Fruit fly (Drosophila melanogaster): ENCODE data around the gene CG5646.

The CG5646 gene

DNA sequence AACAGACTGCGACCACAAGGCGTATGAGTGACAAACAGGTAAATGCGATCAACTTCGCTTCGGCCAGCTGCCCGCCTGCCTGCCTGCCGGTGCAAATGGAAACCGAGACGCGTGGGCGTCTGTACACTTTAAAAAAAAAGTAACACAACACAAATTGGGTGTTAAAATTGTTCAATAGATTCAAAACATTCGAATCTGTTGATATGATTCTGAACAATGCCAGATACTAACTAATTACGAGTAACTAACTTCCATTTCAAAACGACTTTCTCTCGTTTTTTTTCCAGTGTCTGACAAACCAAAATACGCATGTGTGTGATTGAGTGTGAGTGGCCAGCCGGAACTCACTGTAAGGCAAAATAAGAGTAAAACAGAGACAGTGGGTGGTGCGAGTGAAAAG, 8.6 kb upstream of the CG5646 start (continued):
- TF ChIP-seq Bteb2 (GFP tag; optimal IDR thresholded peaks at IDR 0.05) = peak; percentile 68
- no peak for TF ChIP-seq tna (GFP tag; IDR thresholded peaks at IDR 0.05; ENCODE audit: partially characterized antibody)
- no peak for TF ChIP-seq Dref (GFP tag; IDR thresholded peaks at IDR 0.05)
- TF ChIP-seq CG17568 (GFP tag; optimal IDR thresholded peaks at IDR 0.05) = peak; percentile 5
- TF ChIP-seq CG30403 (GFP tag; optimal IDR thresholded peaks at IDR 0.05) = peak; percentile 84
- TF ChIP-seq Ets97D (GFP tag; optimal IDR thresholded peaks at IDR 0.05) = peak; percentile 67
- TF ChIP-seq dysf (GFP tag; IDR thresholded peaks at IDR 0.05) = peak; percentile 96
- TF ChIP-seq CG1603 (tag; optimal IDR thresholded peaks at IDR 0.05) = no peak
- TF ChIP-seq CG11093 (GFP tag; IDR thresholded peaks at IDR 0.05) = peak; percentile 82
- peak; percentile 14 for TF ChIP-seq CG12299 (tag; optimal IDR thresholded peaks at IDR 0.05)
- TF ChIP-seq sob (GFP tag; IDR thresholded peaks at IDR 0.05) = peak; percentile 94
- peak; percentile 87 for TF ChIP-seq rib (GFP tag; IDR thresholded peaks at IDR 0.05)
- TF ChIP-seq ind (GFP tag; optimal IDR thresholded peaks at IDR 0.05) = peak; percentile 93
- TF ChIP-seq ac (GFP tag; optimal IDR thresholded peaks at IDR 0.05) = no peak
- TF ChIP-seq CG4617 (GFP tag; optimal IDR thresholded peaks at IDR 0.05; ENCODE audit: borderline replicate concordance) = peak; percentile 45
- peak; percentile 84 for TF ChIP-seq dimm (GFP tag; IDR thresholded peaks at IDR 0.05)
- peak; percentile 56 for TF ChIP-seq CG14710 (tag; optimal IDR thresholded peaks at IDR 0.05)
- no peak for TF ChIP-seq dan (GFP tag; IDR thresholded peaks at IDR 0.05)
- TF ChIP-seq CG6654 (GFP tag; optimal IDR thresholded peaks at IDR 0.05) = peak; percentile 44
- TF ChIP-seq Awh (GFP tag; IDR thresholded peaks at IDR 0.05) = peak; percentile 90
- TF ChIP-seq chif (GFP tag; optimal IDR thresholded peaks at IDR 0.05) = peak; percentile 70 to 76
- no peak for TF ChIP-seq oc (tag; optimal IDR thresholded peaks at IDR 0.05)
- peak; percentile 62 for TF ChIP-seq CG18619 (GFP tag; optimal IDR thresholded peaks at IDR 0.05)
- TF ChIP-seq repo (GFP tag; optimal IDR thresholded peaks at IDR 0.05) = peak; percentile 87
- peak; percentile 95 for TF ChIP-seq Ptx1 (GFP tag; IDR thresholded peaks at IDR 0.05)
- TF ChIP-seq Nf-YA (GFP tag; IDR thresholded peaks at IDR 0.05) = peak; percentile 82
- no peak for TF ChIP-seq insv (GFP tag; optimal IDR thresholded peaks at IDR 0.05)
- TF ChIP-seq CG12219 (GFP tag; optimal IDR thresholded peaks at IDR 0.05) = peak; percentile 71
- TF ChIP-seq CG1233 (GFP tag; optimal IDR thresholded peaks at IDR 0.05) = peak; percentile 84
- peak; percentile 25 for TF ChIP-seq salm (tag; optimal IDR thresholded peaks at IDR 0.05)
- peak; percentile 78 for TF ChIP-seq CG17612 (GFP tag; IDR thresholded peaks at IDR 0.05)
- peak; percentile 78 for TF ChIP-seq Ravus (GFP tag; IDR thresholded peaks at IDR 0.05)
- peak; percentile 73 for TF ChIP-seq CG11696 (GFP tag; IDR thresholded peaks at IDR 0.05)
- peak; percentile 72 for TF ChIP-seq ATbp (GFP tag; optimal IDR thresholded peaks at IDR 0.05)
- peak; percentile 68 for TF ChIP-seq Oaz (GFP tag; IDR thresholded peaks at IDR 0.05)
- TF ChIP-seq CG7745 (tag; optimal IDR thresholded peaks at IDR 0.05) = no peak
- peak; percentile 87 for TF ChIP-seq cwo (GFP tag; optimal IDR thresholded peaks at IDR 0.05)
- TF ChIP-seq Dek (tag; optimal IDR thresholded peaks at IDR 0.05) = peak; percentile 71
- no peak for TF ChIP-seq CG42726 (GFP tag; IDR thresholded peaks at IDR 0.05; ENCODE audit: partially characterized antibody)
- peak; percentile 79 for TF ChIP-seq Doc2 (GFP tag; IDR thresholded peaks at IDR 0.05)
- peak; percentile 90 for TF ChIP-seq Camta (GFP tag; optimal IDR thresholded peaks at IDR 0.05)
- TF ChIP-seq dm (GFP tag; optimal IDR thresholded peaks at IDR 0.05) = peak; percentile 53
- peak; percentile 68 for TF ChIP-seq Nf-YC (tag; optimal IDR thresholded peaks at IDR 0.05)
- peak; percentile 88 for TF ChIP-seq CG32772 (GFP tag; IDR thresholded peaks at IDR 0.05)
- no peak for TF ChIP-seq inv (GFP tag; IDR thresholded peaks at IDR 0.05; ENCODE audit: partially characterized antibody)
- no peak for TF ChIP-seq D (optimal IDR thresholded peaks at IDR 0.05)
- peak; percentile 68 for TF ChIP-seq D (GFP tag; optimal IDR thresholded peaks at IDR 0.05)
- peak; percentile 68 for TF ChIP-seq shn (GFP tag; optimal IDR thresholded peaks at IDR 0.05)
- TF ChIP-seq CkIIα-i1 (GFP tag; IDR thresholded peaks at IDR 0.05) = peak; percentile 68
- TF ChIP-seq bcd (GFP tag; optimal IDR thresholded peaks at IDR 0.05) = peak; percentile 90
- TF ChIP-seq Hmx (GFP tag; optimal IDR thresholded peaks at IDR 0.05) = peak; percentile 60
- peak; percentile 79 to 85 for TF ChIP-seq Pdp1 (GFP tag; optimal IDR thresholded peaks at IDR 0.05)

All from whole organism, embryonic.